Fruit fly (Drosophila melanogaster) whole organism, embryonic: ENCODE measurements around the gene CG12016.

Experiments
- Bteb2 ChIP-seq: fragments of 200-800 bp; sonication (Bioruptor generic); optimal IDR thresholded peaks from 2 replicates; lab custom pipeline; 2016; ENCODE audit warnings: missing biosample characterization, missing genetic modification characterization
- CG10321 ChIP-seq: fragments of 200-800 bp; sonication (Bioruptor generic); IDR thresholded peaks from 2 replicates; pipeline ENCODE4 v1.3.6; 2022; ENCODE audit warnings: missing biosample characterization, missing genetic modification characterization
- CG12391 ChIP-seq: fragments of 200-800 bp; sonication (Bioruptor generic); optimal IDR thresholded peaks from 3 replicates; lab custom pipeline; 2018; ENCODE audit warnings: missing biosample characterization, mild to moderate bottlenecking, missing genetic modification characterization, moderate library complexity
- CG12942 ChIP-seq: fragments of 200-800 bp; sonication (Bioruptor generic); optimal IDR thresholded peaks from 3 replicates; lab custom pipeline; 2016; ENCODE audit warnings: missing biosample characterization, missing genetic modification characterization
- CG14014 ChIP-seq: fragments of 200-800 bp; sonication (Bioruptor generic); IDR thresholded peaks from 2 replicates; pipeline ENCODE4 v1.3.6; 2022; ENCODE audit warnings: missing biosample characterization, missing genetic modification characterization
- CG14441 ChIP-seq: fragments of 200-800 bp; sonication (Bioruptor generic); IDR thresholded peaks from 2 replicates; pipeline ENCODE4 v1.3.6; 2022; ENCODE audit warnings: missing biosample characterization, missing genetic modification characterization
- CG15696 ChIP-seq: fragments of 200-800 bp; sonication (Bioruptor generic); optimal IDR thresholded peaks from 2 replicates; lab custom pipeline; 2019; ENCODE audit warnings: missing biosample characterization, mild to moderate bottlenecking, missing genetic modification characterization, moderate library complexity
- CG16779 ChIP-seq: fragments of 200-800 bp; sonication (Bioruptor generic); IDR thresholded peaks from 2 replicates; pipeline ENCODE4 v1.3.6; 2022; ENCODE audit warnings: missing biosample characterization, missing genetic modification characterization
- CG17612 ChIP-seq: fragments of 200-800 bp; sonication (Bioruptor generic); IDR thresholded peaks from 2 replicates; pipeline ENCODE4 v1.3.6; 2022; ENCODE audit warnings: missing biosample characterization, missing genetic modification characterization
- CG17802 ChIP-seq: fragments of 200-800 bp; sonication (Bioruptor generic); optimal IDR thresholded peaks from 2 replicates; lab custom pipeline; 2018; ENCODE audit warnings: missing biosample characterization, mild to moderate bottlenecking, missing genetic modification characterization, moderate library complexity
- CG17912 ChIP-seq: fragments of 200-800 bp; sonication (Bioruptor generic); optimal IDR thresholded peaks from 2 replicates; lab custom pipeline; 2018; ENCODE audit warnings: missing biosample characterization, mild to moderate bottlenecking, missing genetic modification characterization
- CG2129 ChIP-seq: fragments of 200-800 bp; sonication (Bioruptor generic); IDR thresholded peaks from 2 replicates; pipeline ENCODE4 v1.3.6; 2022; ENCODE audit warnings: missing biosample characterization, missing genetic modification characterization; ENCODE audit not compliant: partially characterized antibody
- CG2875 ChIP-seq: fragments of 200-800 bp; sonication (Bioruptor generic); optimal IDR thresholded peaks from 2 replicates; lab custom pipeline; 2017; ENCODE audit warnings: missing biosample characterization, mild to moderate bottlenecking, missing genetic modification characterization, missing genetic modification reagents
- CG33213 ChIP-seq: fragments of 200-800 bp; sonication (Bioruptor generic); optimal IDR thresholded peaks from 3 replicates; lab custom pipeline; 2016; ENCODE audit warnings: missing biosample characterization, missing genetic modification characterization
- CG7839 ChIP-seq: fragments of 200-800 bp; sonication (Bioruptor generic); optimal IDR thresholded peaks from 3 replicates; lab custom pipeline; 2018; ENCODE audit warnings: missing biosample characterization, mild to moderate bottlenecking, missing genetic modification characterization, moderate library complexity
- CG7928 ChIP-seq: fragments of 200-800 bp; sonication (Bioruptor generic); optimal IDR thresholded peaks from 2 replicates; lab custom pipeline; 2017; ENCODE audit warnings: missing biosample characterization, mild to moderate bottlenecking, missing genetic modification characterization
- CG8290 ChIP-seq, 3 experiments: fragments of 200-800 bp; sonication (Bioruptor generic); optimal IDR thresholded peaks; 2 replicates each; lab custom pipeline; 2016 to 2019; ENCODE audit warnings: missing biosample characterization in 3 of 3, missing genetic modification characterization in 3 of 3, mild to moderate bottlenecking in 2 of 3, moderate library complexity in 1 of 3
- CG9727 ChIP-seq: fragments of 200-800 bp; sonication (Bioruptor generic); optimal IDR thresholded peaks from 3 replicates; lab custom pipeline; 2017; ENCODE audit warnings: missing biosample characterization, mild to moderate bottlenecking, missing genetic modification characterization
- CG9817 ChIP-seq: fragments of 200-800 bp; sonication (Bioruptor generic); optimal IDR thresholded peaks from 2 replicates; lab custom pipeline; 2018; ENCODE audit warnings: missing biosample characterization, mild to moderate bottlenecking, missing genetic modification characterization, moderate library complexity
- CG9876 ChIP-seq: fragments of 200-800 bp; sonication (Bioruptor generic); optimal IDR thresholded peaks from 2 replicates; lab custom pipeline; 2016; ENCODE audit warnings: missing biosample characterization, missing genetic modification characterization
- Camta ChIP-seq: fragments of 200-800 bp; sonication (Bioruptor generic); optimal IDR thresholded peaks from 2 replicates; lab custom pipeline; 2016; ENCODE audit warnings: missing biosample characterization, missing genetic modification characterization
- Doc2 ChIP-seq: fragments of 200-800 bp; sonication (Bioruptor generic); IDR thresholded peaks from 2 replicates; pipeline ENCODE4 v1.3.6; 2022; ENCODE audit warnings: missing biosample characterization, missing genetic modification characterization
- ERR ChIP-seq: fragments of 200-800 bp; sonication (Bioruptor generic); optimal IDR thresholded peaks from 2 replicates; lab custom pipeline; 2016; ENCODE audit warnings: missing biosample characterization, missing genetic modification characterization
- Eip74EF ChIP-seq, 2 experiments: fragments of 200-800 bp in 1 of 2; fragments of >200 bp in 1 of 2; sonication (Bioruptor generic) in 1 of 2; optimal IDR thresholded peaks; 2 replicates each; lab custom pipeline; 2017 to 2019; ENCODE audit warnings: missing biosample characterization in 2 of 2, missing genetic modification characterization in 2 of 2, mild to moderate bottlenecking in 1 of 2, moderate library complexity in 1 of 2
- GATAe ChIP-seq: fragments of 200-800 bp; sonication (Bioruptor generic); conservative IDR thresholded peaks from 2 replicates; pipeline ENCODE4 v1.3.6; 2022; ENCODE audit warnings: missing biosample characterization, missing genetic modification characterization
- Gsc ChIP-seq: fragments of 200-800 bp; sonication (Bioruptor generic); IDR thresholded peaks from 2 replicates; pipeline ENCODE4 v1.3.6; 2022; ENCODE audit warnings: missing biosample characterization, missing genetic modification characterization
- Hey ChIP-seq: fragments of 200-800 bp; sonication (Bioruptor generic); optimal IDR thresholded peaks from 3 replicates; lab custom pipeline; 2018; ENCODE audit warnings: missing biosample characterization, mild to moderate bottlenecking, missing genetic modification characterization
- Hr39 ChIP-seq: fragments of >200 bp; optimal IDR thresholded peaks from 2 replicates; lab custom pipeline; 2017
- Hsf ChIP-seq: fragments of 200-800 bp; sonication (Bioruptor generic); optimal IDR thresholded peaks from 3 replicates; lab custom pipeline; 2016; ENCODE audit warnings: missing biosample characterization, missing genetic modification characterization
- NC2α ChIP-seq: fragments of 200-800 bp; sonication (Bioruptor generic); optimal IDR thresholded peaks from 2 replicates; lab custom pipeline; 2016; ENCODE audit warnings: missing biosample characterization, missing genetic modification characterization
- bbx ChIP-seq: fragments of 200-800 bp; sonication (Bioruptor generic); IDR thresholded peaks from 2 replicates; pipeline ENCODE4 v1.3.6; 2022; ENCODE audit warnings: missing biosample characterization, missing genetic modification characterization; ENCODE audit not compliant: partially characterized antibody
- cg ChIP-seq: fragments of 200-800 bp; sonication (Bioruptor generic); optimal IDR thresholded peaks from 3 replicates; lab custom pipeline; 2019; ENCODE audit warnings: missing biosample characterization, mild to moderate bottlenecking, missing genetic modification characterization, moderate library complexity
- esg ChIP-seq: fragments of 200-800 bp; sonication (Bioruptor generic); conservative IDR thresholded peaks from 2 replicates; pipeline ENCODE4 v1.3.6; 2022; ENCODE audit warnings: missing biosample characterization, missing genetic modification characterization
- gem ChIP-seq: fragments of 200-800 bp; sonication (Bioruptor generic); optimal IDR thresholded peaks from 2 replicates; lab custom pipeline; 2019; ENCODE audit warnings: missing biosample characterization, mild to moderate bottlenecking, missing genetic modification characterization, moderate library complexity
- gro ChIP-seq: fragments of 200-800 bp; sonication (Bioruptor generic); optimal IDR thresholded peaks from 2 replicates; lab custom pipeline; 2016; ENCODE audit warnings: missing biosample characterization, missing genetic modification characterization
- h ChIP-seq: fragments of >200 bp; optimal IDR thresholded peaks from 2 replicates; lab custom pipeline; 2017
- insv ChIP-seq, 2 experiments: fragments of 200-800 bp; sonication (Bioruptor generic); optimal IDR thresholded peaks; 3 replicates each; lab custom pipeline; 2016 to 2018; ENCODE audit warnings: missing biosample characterization in 2 of 2, missing genetic modification characterization in 2 of 2
- lbe ChIP-seq: fragments of 200-800 bp; sonication (Bioruptor generic); optimal IDR thresholded peaks from 2 replicates; lab custom pipeline; 2016; ENCODE audit warnings: missing biosample characterization, mild to moderate bottlenecking, missing genetic modification characterization
- peb ChIP-seq: fragments of 200-800 bp; sonication (Bioruptor generic); IDR thresholded peaks from 2 replicates; pipeline ENCODE4 v1.3.6; 2022; ENCODE audit warnings: missing biosample characterization, missing genetic modification characterization
- prd ChIP-seq, 3 experiments: fragments of >200 bp in 2 of 3; fragments of 200-800 bp in 1 of 3; sonication (Bioruptor generic) in 1 of 3; optimal IDR thresholded peaks in 2 of 3; IDR thresholded peaks in 1 of 3; 2 replicates in 2 of 3; 3 replicates in 1 of 3; pipeline versions ENCODE4 v1.3.6 to Lab custom; 2017 to 2022; ENCODE audit warnings: missing biosample characterization in 1 of 3, missing genetic modification characterization in 1 of 3
- run ChIP-seq: fragments of 200-800 bp; sonication (Bioruptor generic); optimal IDR thresholded peaks from 3 replicates; lab custom pipeline; 2018; ENCODE audit warnings: missing biosample characterization, mild to moderate bottlenecking, missing genetic modification characterization
- scrt ChIP-seq: fragments of 200-800 bp; sonication (Bioruptor generic); optimal IDR thresholded peaks from 2 replicates; lab custom pipeline; 2018; ENCODE audit warnings: missing biosample characterization, mild to moderate bottlenecking, missing genetic modification characterization, moderate library complexity
- sim ChIP-seq: fragments of 200-800 bp; sonication (Bioruptor generic); IDR thresholded peaks from 2 replicates; pipeline ENCODE4 v1.3.6; 2022; ENCODE audit warnings: missing biosample characterization, missing genetic modification characterization
- slp2 ChIP-seq: fragments of 200-800 bp; sonication (Bioruptor generic); optimal IDR thresholded peaks from 2 replicates; lab custom pipeline; 2016; ENCODE audit warnings: missing biosample characterization, missing genetic modification characterization
- sna ChIP-seq: fragments of 200-800 bp; sonication (Bioruptor generic); IDR thresholded peaks from 2 replicates; pipeline ENCODE4 v1.3.6; 2022; ENCODE audit warnings: missing biosample characterization, missing genetic modification characterization; ENCODE audit not compliant: partially characterized antibody
- sug ChIP-seq: fragments of 200-800 bp; optimal IDR thresholded peaks from 2 replicates; lab custom pipeline; 2019; ENCODE audit warnings: missing biosample characterization, mild to moderate bottlenecking, missing genetic modification characterization, moderate library complexity
- toy ChIP-seq: fragments of 200-800 bp; sonication (Bioruptor generic); IDR thresholded peaks from 2 replicates; pipeline ENCODE4 v1.3.6; 2022; ENCODE audit warnings: missing biosample characterization, missing genetic modification characterization
- vvl ChIP-seq: fragments of 200-800 bp; sonication (Bioruptor generic); IDR thresholded peaks from 2 replicates; pipeline ENCODE4 v1.3.6; 2022; ENCODE audit warnings: missing biosample characterization, missing genetic modification characterization
- wdn ChIP-seq: fragments of 200-800 bp; sonication (Bioruptor generic); IDR thresholded peaks from 2 replicates; pipeline ENCODE4 v1.3.6; 2022; ENCODE audit warnings: missing biosample characterization, missing genetic modification characterization

The CG12016 gene

DNA sequence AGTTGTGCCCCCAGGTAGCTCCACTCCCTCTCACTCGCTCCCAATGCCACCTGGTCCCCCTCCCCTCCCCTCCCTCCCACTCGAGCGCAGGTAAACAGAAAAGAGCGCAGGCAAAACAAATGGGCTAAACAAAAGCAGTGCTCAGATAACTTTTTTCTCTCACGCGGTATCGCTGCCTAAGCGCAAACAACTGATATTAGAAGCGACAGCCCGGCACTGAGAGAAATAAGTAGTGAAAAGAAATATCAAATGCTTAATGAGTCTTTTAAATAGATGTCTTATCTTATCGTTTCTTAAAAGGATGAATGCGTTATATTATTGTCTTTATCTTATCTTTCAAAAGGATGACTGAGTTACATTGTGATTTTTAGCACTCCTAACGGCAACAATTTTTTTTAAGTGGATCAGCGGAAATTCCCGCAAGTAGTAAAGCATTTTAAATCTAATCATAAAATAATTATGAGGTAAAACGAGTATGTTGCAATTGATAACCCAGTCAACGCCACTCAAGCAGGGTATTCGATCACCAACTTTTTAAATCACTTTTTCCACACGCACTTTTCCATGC is 18.1 kb upstream of the CG12016 start (continued):
- peak; percentile 84 for TF ChIP-seq slp2
- TF ChIP-seq Gsc: peak; percentile 58; the same call in 1 of the 2 replicates
- peak; percentile 36 for TF ChIP-seq CG17912 (GFP tag; lab: Kevin White, UChicago)
- TF ChIP-seq CG8290 (GFP tag; optimal IDR thresholded peaks at IDR 0.05; lab: Kevin White, UChicago): peak; percentile 37
- peak in 1 of 2 experiments; percentile 63 for TF ChIP-seq CG8290 (tag; optimal IDR thresholded peaks at IDR 0.05; lab: Kevin White, UChicago)
- peak; percentile 90 for TF ChIP-seq run (tag; lab: Kevin White, UChicago)
- TF ChIP-seq Doc2 (GFP tag; lab: Robert Waterston, UW): no peak
- TF ChIP-seq CG12391 (tag; lab: Kevin White, UChicago): peak; percentile 95
- peak; percentile 89 for TF ChIP-seq Camta
- TF ChIP-seq CG33213 (GFP tag; lab: Kevin White, UChicago): peak; percentile 79
- peak; percentile 61; the same call in 1 of the 2 replicates for TF ChIP-seq CG16779 (GFP tag; lab: Robert Waterston, UW)
- TF ChIP-seq CG17802: peak; percentile 57
- TF ChIP-seq CG14014 (GFP tag; lab: Robert Waterston, UW): peak; percentile 92
- no peak for TF ChIP-seq Hr39 (lab: Kevin White, UChicago)
- peak; percentile 83 for TF ChIP-seq ERR
- TF ChIP-seq peb (GFP tag; lab: Robert Waterston, UW): peak; percentile 82
- TF ChIP-seq sna (GFP tag; lab: Robert Waterston, UW): no peak
- no peak for TF ChIP-seq prd (optimal IDR thresholded peaks at IDR 0.05; lab: Kevin White, UChicago)
- peak; percentile 91 for TF ChIP-seq prd (GFP tag; IDR thresholded peaks at IDR 0.05; lab: Robert Waterston, UW)
- peak; percentile 60; the same call in 1 of the 2 replicates for TF ChIP-seq CG17612 (GFP tag; lab: Robert Waterston, UW)
- peak; percentile 96 for TF ChIP-seq GATAe
- peak; percentile 89 for TF ChIP-seq esg (GFP tag; lab: Robert Waterston, UW)
- peak; percentile 90 for TF ChIP-seq CG2875
- TF ChIP-seq Bteb2: peak; percentile 89
- peak; percentile 80 for TF ChIP-seq wdn
- peak; percentile 93 for TF ChIP-seq CG14441 (GFP tag; lab: Robert Waterston, UW)
- TF ChIP-seq CG12942 (GFP tag; lab: Kevin White, UChicago): peak; percentile 84
- TF ChIP-seq bbx (GFP tag; lab: Robert Waterston, UW): no peak
- no peak for TF ChIP-seq CG2129 (GFP tag; lab: Robert Waterston, UW)
- TF ChIP-seq Hsf: peak; percentile 93
- TF ChIP-seq NC2α (GFP tag; lab: Kevin White, UChicago): peak; percentile 84
- TF ChIP-seq toy: peak; percentile 82
- peak; percentile 86 for TF ChIP-seq scrt (GFP tag; lab: Kevin White, UChicago)
- TF ChIP-seq CG15696: peak; percentile 58
- TF ChIP-seq CG9876 (GFP tag; lab: Kevin White, UChicago): peak; percentile 77
- TF ChIP-seq CG9817 (tag; lab: Kevin White, UChicago): peak; percentile 84
- TF ChIP-seq lbe (GFP tag; lab: Kevin White, UChicago): peak; percentile 42
- peak; percentile 96 for TF ChIP-seq vvl (GFP tag; lab: Robert Waterston, UW)
- TF ChIP-seq insv (GFP tag; optimal IDR thresholded peaks at IDR 0.05; lab: Kevin White, UChicago): peak in 1 of 2 experiments; percentile 27
- TF ChIP-seq gem: peak; percentile 96
- peak; percentile 95 for TF ChIP-seq CG7839 (tag; lab: Kevin White, UChicago)
- peak; percentile 89 for TF ChIP-seq sug (tag; lab: Kevin White, UChicago)
- TF ChIP-seq gro (GFP tag; lab: Kevin White, UChicago): peak; percentile 85
- TF ChIP-seq cg (GFP tag; lab: Kevin White, UChicago): no peak
- TF ChIP-seq CG10321 (GFP tag; lab: Robert Waterston, UW): peak; percentile 72
- TF ChIP-seq CG7928: peak; percentile 29
- TF ChIP-seq h (lab: Kevin White, UChicago): no peak
- peak; percentile 84 for TF ChIP-seq sim (GFP tag; lab: Robert Waterston, UW)
- TF ChIP-seq Eip74EF (GFP tag; optimal IDR thresholded peaks at IDR 0.05; lab: Kevin White, UChicago): peak in 1 of 2 experiments; percentile 95
- peak; percentile 43 for TF ChIP-seq Hey
- TF ChIP-seq CG9727: peak; percentile 89
